Fruit fly (Drosophila melanogaster) whole organism, embryonic: ENCODE results near the gene fzy.

ENCODE experiments used
- ATbp ChIP-seq: fragments of 200-800 bp; sonication (Bioruptor generic); optimal IDR thresholded peaks from 2 replicates; lab custom pipeline; 2017; ENCODE audit warnings: missing biosample characterization, mild to moderate bottlenecking, missing genetic modification characterization, missing genetic modification reagents
- Adf1 ChIP-seq: fragments of 200-800 bp; sonication (Bioruptor generic); IDR thresholded peaks from 2 replicates; pipeline ENCODE4 v1.3.6; 2022; ENCODE audit warnings: missing biosample characterization, missing genetic modification characterization
- Bdp1 ChIP-seq: fragments of 200-800 bp; sonication (Bioruptor generic); optimal IDR thresholded peaks from 3 replicates; lab custom pipeline; 2016; ENCODE audit warnings: missing biosample characterization, missing genetic modification characterization
- CG10321 ChIP-seq: fragments of 200-800 bp; sonication (Bioruptor generic); IDR thresholded peaks from 2 replicates; pipeline ENCODE4 v1.3.6; 2022; ENCODE audit warnings: missing biosample characterization, missing genetic modification characterization
- CG10431 ChIP-seq: fragments of 200-800 bp; sonication (Bioruptor generic); optimal IDR thresholded peaks from 3 replicates; lab custom pipeline; 2018; ENCODE audit warnings: missing biosample characterization, mild to moderate bottlenecking, missing genetic modification characterization
- CG10565 ChIP-seq: fragments of 200-800 bp; sonication (Bioruptor generic); optimal IDR thresholded peaks from 3 replicates; lab custom pipeline; 2016; ENCODE audit warnings: missing biosample characterization, mild to moderate bottlenecking, missing genetic modification characterization
- CG12155 ChIP-seq: fragments of 200-800 bp; sonication (Bioruptor generic); optimal IDR thresholded peaks from 3 replicates; lab custom pipeline; 2016; ENCODE audit warnings: missing biosample characterization, missing genetic modification characterization
- CG13296 ChIP-seq: fragments of 200-800 bp; sonication (Bioruptor generic); optimal IDR thresholded peaks from 3 replicates; lab custom pipeline; 2018; ENCODE audit warnings: missing biosample characterization, mild to moderate bottlenecking, missing genetic modification characterization
- CG14965 ChIP-seq: fragments of 200-800 bp; sonication (Bioruptor generic); optimal IDR thresholded peaks from 2 replicates; lab custom pipeline; 2016; ENCODE audit warnings: missing biosample characterization, missing genetic modification characterization, borderline replicate concordance
- CG1529 ChIP-seq: fragments of 200-800 bp; sonication (Bioruptor generic); optimal IDR thresholded peaks from 3 replicates; lab custom pipeline; 2018; ENCODE audit warnings: missing biosample characterization, missing genetic modification characterization
- CG15601 ChIP-seq: fragments of 200-800 bp; sonication (Bioruptor generic); optimal IDR thresholded peaks from 3 replicates; lab custom pipeline; 2019; ENCODE audit warnings: missing biosample characterization, mild to moderate bottlenecking, missing genetic modification characterization, moderate library complexity
- CG1603 ChIP-seq: fragments of 200-800 bp; sonication (Bioruptor generic); optimal IDR thresholded peaks from 2 replicates; lab custom pipeline; 2019; ENCODE audit warnings: missing biosample characterization, mild to moderate bottlenecking, missing genetic modification characterization, moderate library complexity
- CG2202 ChIP-seq: fragments of 200-800 bp; sonication (Bioruptor generic); optimal IDR thresholded peaks from 2 replicates; lab custom pipeline; 2018; ENCODE audit warnings: missing biosample characterization, mild to moderate bottlenecking, missing genetic modification characterization
- CG30403 ChIP-seq: fragments of 200-800 bp; sonication (Bioruptor generic); optimal IDR thresholded peaks from 3 replicates; lab custom pipeline; 2016; ENCODE audit warnings: missing biosample characterization, missing genetic modification characterization
- CG31441 ChIP-seq: fragments of 200-800 bp; sonication (Bioruptor generic); IDR thresholded peaks from 2 replicates; pipeline ENCODE4 v1.3.6; 2022; ENCODE audit warnings: missing biosample characterization, missing genetic modification characterization
- CG33557 ChIP-seq: fragments of 200-800 bp; sonication (Bioruptor generic); optimal IDR thresholded peaks from 2 replicates; lab custom pipeline; 2019; ENCODE audit warnings: missing biosample characterization, mild to moderate bottlenecking, missing genetic modification characterization, moderate library complexity
- CG34422 ChIP-seq: fragments of 200-800 bp; sonication (Bioruptor generic); IDR thresholded peaks from 3 replicates; pipeline ENCODE4 v1.3.6; 2022; ENCODE audit warnings: missing biosample characterization, missing genetic modification characterization
- CG4360 ChIP-seq: fragments of 200-800 bp; sonication (Bioruptor generic); IDR thresholded peaks from 2 replicates; pipeline ENCODE4 v1.3.6; 2022; ENCODE audit warnings: missing biosample characterization, missing genetic modification characterization
- CG6254 ChIP-seq: fragments of 200-800 bp; sonication (Bioruptor generic); optimal IDR thresholded peaks from 3 replicates; lab custom pipeline; 2017; ENCODE audit warnings: mild to moderate bottlenecking, missing biosample characterization, missing genetic modification reagents, missing genetic modification characterization
- CG6813 ChIP-seq: fragments of 200-800 bp; sonication (Bioruptor generic); optimal IDR thresholded peaks from 2 replicates; lab custom pipeline; 2017; ENCODE audit warnings: missing biosample characterization, missing genetic modification characterization, mild to moderate bottlenecking, moderate library complexity, missing genetic modification reagents
- CG7271 ChIP-seq: fragments of 200-800 bp; sonication (Bioruptor generic); optimal IDR thresholded peaks from 2 replicates; lab custom pipeline; 2018; ENCODE audit warnings: missing biosample characterization, mild to moderate bottlenecking, missing genetic modification characterization, moderate library complexity
- CG7963 ChIP-seq: fragments of 200-800 bp; sonication (Bioruptor generic); IDR thresholded peaks from 3 replicates; pipeline ENCODE4 v1.3.6; 2022; ENCODE audit warnings: missing biosample characterization, missing genetic modification characterization; ENCODE audit not compliant: partially characterized antibody
- CG8765 ChIP-seq: fragments of 200-800 bp; sonication (Bioruptor generic); IDR thresholded peaks from 2 replicates; pipeline ENCODE4 v1.3.6; 2022; ENCODE audit warnings: missing biosample characterization, missing genetic modification characterization
- Dek ChIP-seq: fragments of 200-800 bp; sonication (Bioruptor generic); optimal IDR thresholded peaks from 3 replicates; lab custom pipeline; 2019; ENCODE audit warnings: missing biosample characterization, mild to moderate bottlenecking, missing genetic modification characterization, moderate library complexity
- Dip3 ChIP-seq: fragments of 200-800 bp; sonication (Bioruptor generic); optimal IDR thresholded peaks from 3 replicates; lab custom pipeline; 2016; ENCODE audit warnings: missing biosample characterization, missing genetic modification characterization
- Doc3 ChIP-seq: fragments of 200-800 bp; sonication (Bioruptor generic); IDR thresholded peaks from 3 replicates; pipeline ENCODE4 v1.3.6; 2022; ENCODE audit warnings: missing biosample characterization, missing genetic modification characterization; ENCODE audit not compliant: partially characterized antibody
- E2f1 ChIP-seq: fragments of 200-800 bp; sonication (Bioruptor generic); IDR thresholded peaks from 2 replicates; pipeline ENCODE4 v1.3.6; 2022; ENCODE audit warnings: missing biosample characterization, missing genetic modification characterization
- ERR ChIP-seq: fragments of 200-800 bp; sonication (Bioruptor generic); optimal IDR thresholded peaks from 2 replicates; lab custom pipeline; 2016; ENCODE audit warnings: missing biosample characterization, missing genetic modification characterization
- Hmx ChIP-seq: fragments of 200-800 bp; sonication (Bioruptor generic); optimal IDR thresholded peaks from 2 replicates; lab custom pipeline; 2016; ENCODE audit warnings: missing biosample characterization, missing genetic modification characterization
- Hr78 ChIP-seq, 2 experiments: fragments of 200-800 bp in 1 of 2; fragments of >200 bp in 1 of 2; sonication (Bioruptor generic) in 1 of 2; optimal IDR thresholded peaks; 2 replicates each; lab custom pipeline; 2017 to 2019; ENCODE audit warnings: missing biosample characterization in 2 of 2, missing genetic modification characterization in 2 of 2, mild to moderate bottlenecking in 1 of 2, moderate library complexity in 1 of 2
- Med ChIP-seq: fragments of 200-800 bp; sonication (Bioruptor generic); peaks from one replicate; lab custom pipeline; 2016; ENCODE audit warnings: missing biosample characterization, missing genetic modification characterization, mild to moderate bottlenecking, inconsistent platforms, moderate library complexity
- Mes4 ChIP-seq: fragments of 200-800 bp; sonication (Bioruptor generic); optimal IDR thresholded peaks from 2 replicates; lab custom pipeline; 2016; ENCODE audit warnings: missing biosample characterization, missing genetic modification characterization
- Scr ChIP-seq: fragments of 200-800 bp; sonication (Bioruptor generic); IDR thresholded peaks from 2 replicates; pipeline ENCODE4 v1.3.6; 2022; ENCODE audit warnings: missing biosample characterization, missing genetic modification characterization; ENCODE audit not compliant: partially characterized antibody
- TFAM ChIP-seq: fragments of 200-800 bp; sonication (Bioruptor generic); optimal IDR thresholded peaks from 2 replicates; lab custom pipeline; 2017; ENCODE audit warnings: missing biosample characterization, missing genetic modification characterization, inconsistent platforms
- Vsx1 ChIP-seq: fragments of 200-800 bp; sonication (Bioruptor generic); optimal IDR thresholded peaks from 2 replicates; lab custom pipeline; 2017; ENCODE audit warnings: missing biosample characterization, mild to moderate bottlenecking, missing genetic modification characterization, missing genetic modification reagents
- ase ChIP-seq: fragments of 200-800 bp; sonication (Bioruptor generic); IDR thresholded peaks from 3 replicates; pipeline ENCODE4 v1.3.6; 2022; ENCODE audit warnings: missing biosample characterization, missing genetic modification characterization
- chn ChIP-seq: fragments of 200-800 bp; sonication (Bioruptor generic); optimal IDR thresholded peaks from 2 replicates; lab custom pipeline; 2016; ENCODE audit warnings: missing biosample characterization, missing genetic modification characterization
- eyg ChIP-seq: fragments of 200-800 bp; sonication (Bioruptor generic); optimal IDR thresholded peaks from 3 replicates; lab custom pipeline; 2016; ENCODE audit warnings: missing biosample characterization, missing genetic modification characterization
- gcm2 ChIP-seq: fragments of 200-800 bp; sonication (Bioruptor generic); optimal IDR thresholded peaks from 2 replicates; lab custom pipeline; 2016; ENCODE audit warnings: missing biosample characterization, missing genetic modification characterization
- jumu ChIP-seq: fragments of 200-800 bp; sonication (Bioruptor generic); optimal IDR thresholded peaks from 3 replicates; lab custom pipeline; 2016; ENCODE audit warnings: missing biosample characterization, missing genetic modification characterization
- luna ChIP-seq: fragments of 200-800 bp; sonication (Bioruptor generic); optimal IDR thresholded peaks from 2 replicates; lab custom pipeline; 2016; ENCODE audit warnings: missing biosample characterization, missing genetic modification characterization
- p53 ChIP-seq: fragments of 200-800 bp; sonication (Bioruptor generic); optimal IDR thresholded peaks from 2 replicates; lab custom pipeline; 2016; ENCODE audit warnings: missing biosample characterization, missing genetic modification characterization
- pan ChIP-seq, 4 experiments: fragments of >200 bp in 3 of 4; fragments of 200-800 bp in 1 of 4; sonication (Bioruptor generic) in 1 of 4; optimal IDR thresholded peaks in 3 of 4; IDR thresholded peaks in 1 of 4; 2 replicates each; pipeline versions ENCODE4 v1.3.6 to Lab custom; 2017 to 2022; ENCODE audit warnings: missing biosample characterization in 2 of 4, missing genetic modification characterization in 2 of 4, mixed read lengths in 1 of 4
- prd ChIP-seq, 3 experiments: fragments of >200 bp in 2 of 3; fragments of 200-800 bp in 1 of 3; sonication (Bioruptor generic) in 1 of 3; optimal IDR thresholded peaks in 2 of 3; IDR thresholded peaks in 1 of 3; 2 replicates in 2 of 3; 3 replicates in 1 of 3; pipeline versions ENCODE4 v1.3.6 to Lab custom; 2017 to 2022; ENCODE audit warnings: missing biosample characterization in 1 of 3, missing genetic modification characterization in 1 of 3
- pum ChIP-seq: fragments of 200-800 bp; sonication (Bioruptor generic); optimal IDR thresholded peaks from 2 replicates; lab custom pipeline; 2016; ENCODE audit warnings: missing biosample characterization, missing genetic modification characterization
- tap ChIP-seq: fragments of 200-800 bp; optimal IDR thresholded peaks from 3 replicates; lab custom pipeline; 2019; ENCODE audit warnings: missing biosample characterization, mild to moderate bottlenecking, missing genetic modification characterization, moderate library complexity
- trh ChIP-seq: fragments of 200-800 bp; sonication (Bioruptor generic); optimal IDR thresholded peaks from 2 replicates; lab custom pipeline; 2016; ENCODE audit warnings: missing biosample characterization, missing genetic modification characterization

fzy gene

dm6 chr2L:16352585-16353580 lies 42.1 kb downstream of the fzy start, which contains the start of the genes Hyls1, chif and CG4455 (continued):
- TF ChIP-seq CG12155 (GFP tag; lab: Kevin White, UChicago) (peak; percentile 56), prd (optimal IDR thresholded peaks at IDR 0.05; lab: Kevin White, UChicago) (no peak), prd (GFP tag; IDR thresholded peaks at IDR 0.05; lab: Robert Waterston, UW) (peak; percentile 29; the same call in 1 of the 3 replicates), chn (GFP tag; lab: Kevin White, UChicago) (no peak), CG34422 (0 out of 3 replicates have a peak, but pooled peaks have one; percentile 18), CG7271 (tag; lab: Kevin White, UChicago) (no peak), Adf1 (GFP tag; lab: Robert Waterston, UW) (no peak), Dip3 (GFP tag; lab: Kevin White, UChicago) (no peak), CG6813 (GFP tag; lab: Kevin White, UChicago) (no peak), CG13296 (no peak), CG14965 (GFP tag; lab: Kevin White, UChicago) (no peak), pum (GFP tag; lab: Kevin White, UChicago) (no peak), ERR (GFP tag; lab: Kevin White, UChicago) (no peak), tap (tag; lab: Kevin White, UChicago) (peak; percentile 11), p53 (GFP tag; lab: Kevin White, UChicago) (no peak), Vsx1 (no peak), luna (GFP tag; lab: Kevin White, UChicago) (no peak), CG8765 (GFP tag; lab: Robert Waterston, UW) (no peak), ATbp (GFP tag; lab: Kevin White, UChicago) (no peak), CG10321 (GFP tag; lab: Robert Waterston, UW) (no peak), TFAM (GFP tag; lab: Kevin White, UChicago) (no peak), Scr (GFP tag; lab: Robert Waterston, UW) (peak; percentile 96), Hr78 (GFP tag; optimal IDR thresholded peaks at IDR 0.05; lab: Kevin White, UChicago) (no peak), CG10565 (no peak), ase (GFP tag; lab: Robert Waterston, UW) (no peak), Dek (tag; lab: Kevin White, UChicago) (peak; percentile 41), Hmx (no peak), CG2202 (no peak), CG6254 (GFP tag; lab: Kevin White, UChicago) (peak; percentile 53), CG15601 (tag; lab: Kevin White, UChicago) (peak; percentile 59), CG30403 (GFP tag; lab: Kevin White, UChicago) (peak; percentile 53), CG7963 (GFP tag; lab: Robert Waterston, UW) (peak; percentile 71), eyg (no peak), Doc3 (GFP tag; lab: Robert Waterston, UW) (peak; percentile 87), Mes4 (GFP tag; lab: Kevin White, UChicago) (no peak), Bdp1 (no peak), CG31441 (GFP tag; lab: Robert Waterston, UW) (peak; percentile 93), jumu (GFP tag; lab: Kevin White, UChicago) (no peak), CG4360 (no peak), pan (optimal IDR thresholded peaks at IDR 0.05; lab: Kevin White, UChicago) (no peak), pan (GFP tag; optimal IDR thresholded peaks at IDR 0.05 in 1 of 2, IDR thresholded peaks at IDR 0.05 in 1 of 2) (peak in 1 of 2 experiments; percentile 41), E2f1 (no peak), CG1529 (GFP tag; lab: Kevin White, UChicago) (peak; percentile 29), trh (GFP tag; lab: Kevin White, UChicago) (no peak), CG10431 (GFP tag; lab: Kevin White, UChicago) (no peak), Med (GFP tag; lab: Kevin White, UChicago) (peak; percentile 67), gcm2 (no peak), CG33557 (GFP tag; lab: Kevin White, UChicago) (peak; percentile 27), CG1603 (tag; lab: Kevin White, UChicago) (peak; percentile 4)
